Worm (Caenorhabditis elegans) whole organism, late embryonic: ENCODE results near the gene best-9.

Experiments used
- pha-2 ChIP-seq: sonication (generic microtip); optimal IDR thresholded peaks from 2 replicates; lab custom pipeline; 2017; ENCODE audit warnings: mild to moderate bottlenecking, missing genetic modification characterization, missing compliant biosample characterization
- ztf-16 ChIP-seq: sonication (generic microtip); optimal IDR thresholded peaks from 2 replicates; lab custom pipeline; 2017; ENCODE audit warnings: missing genetic modification characterization, missing compliant biosample characterization

- no peak for TF ChIP-seq pha-2 (tag; lab: Kevin White, UChicago)
- TF ChIP-seq ztf-16 (tag; lab: Kevin White, UChicago): no peak
These were observed 52.8 kb downstream of the best-9 start, which contains the start of gene drh-1 for ce11 chrIV:6613296-6613695.
